Worm (Caenorhabditis elegans) whole organism, L1 larva: ENCODE data around the gene fbxa-143.

Experiments
- Y116A8C.19 ChIP-seq: sonication (generic microtip); optimal IDR thresholded peaks from 2 replicates; lab custom pipeline; 2016; ENCODE audit warnings: missing compliant biosample characterization, missing genetic modification characterization, borderline replicate concordance
- aha-1 ChIP-seq: fragments of 150-350 bp; optimal IDR thresholded peaks from 2 replicates; lab custom pipeline; 2014; ENCODE audit warnings: missing biosample characterization, missing genetic modification characterization
- ceh-82 ChIP-seq, 3 experiments: fragments of 150-350 bp in 1 of 3; sonication (generic microtip) in 2 of 3; optimal IDR thresholded peaks; 2 replicates each; lab custom pipeline; 2014 to 2017; ENCODE audit warnings: missing biosample characterization in 3 of 3, missing genetic modification characterization in 3 of 3
- dsc-1 ChIP-seq: sonication (generic microtip); optimal IDR thresholded peaks from 2 replicates; lab custom pipeline; 2016; ENCODE audit warnings: mild to moderate bottlenecking, missing genetic modification characterization, missing compliant biosample characterization
- efl-1 ChIP-seq, 4 experiments: fragments of 150-350 bp; optimal IDR thresholded peaks in 3 of 4; peaks in 1 of 4; 1 replicate in 1 of 4; 2 replicates in 3 of 4; lab custom pipeline; 2014; ENCODE audit warnings: missing biosample characterization in 2 of 4, missing genetic modification characterization in 2 of 4, missing genetic modification reagents in 2 of 4
- elt-2 ChIP-seq: sonication (generic microtip); optimal IDR thresholded peaks from 2 replicates; lab custom pipeline; 2016; ENCODE audit warnings: missing genetic modification characterization, mild to moderate bottlenecking, inconsistent platforms, missing compliant biosample characterization, missing genetic modification reagents
- ets-5 ChIP-seq: fragments of 200-800 bp; sonication (Bioruptor generic); IDR thresholded peaks from 2 replicates; pipeline ENCODE4 v1.3.6; 2022; ENCODE audit warnings: missing genetic modification characterization, missing compliant biosample characterization
- fkh-10 ChIP-seq: sonication (generic microtip); optimal IDR thresholded peaks from 2 replicates; lab custom pipeline; 2017; ENCODE audit warnings: missing biosample characterization, missing genetic modification reagents, missing genetic modification characterization
- fkh-4 ChIP-seq: sonication (generic microtip); optimal IDR thresholded peaks from 2 replicates; lab custom pipeline; 2016; ENCODE audit warnings: missing compliant biosample characterization, missing genetic modification characterization, borderline replicate concordance
- fkh-8 ChIP-seq: sonication (generic microtip); optimal IDR thresholded peaks from 2 replicates; lab custom pipeline; 2016; ENCODE audit warnings: mild to moderate bottlenecking, missing genetic modification characterization, missing compliant biosample characterization
- fos-1 ChIP-seq: fragments of 150-350 bp; optimal IDR thresholded peaks from 2 replicates; lab custom pipeline; 2014; ENCODE audit warnings: missing biosample characterization, missing genetic modification characterization
- hlh-17 ChIP-seq: fragments of 200-800 bp; sonication (Bioruptor generic); optimal IDR thresholded peaks from 2 replicates; lab custom pipeline; 2018; ENCODE audit warnings: missing genetic modification characterization, mild to moderate bottlenecking, missing compliant biosample characterization, moderate library complexity, borderline replicate concordance
- hpl-2 ChIP-seq: fragments of 150-350 bp; optimal IDR thresholded peaks from 2 replicates; lab custom pipeline; 2014; ENCODE audit warnings: missing biosample characterization, missing genetic modification reagents, missing genetic modification characterization
- isw-1 ChIP-seq: fragments of 200-800 bp; sonication (Bioruptor generic); IDR thresholded peaks from 2 replicates; pipeline ENCODE4 v1.3.6; 2022; ENCODE audit warnings: missing genetic modification characterization, missing compliant biosample characterization
- lin-13 ChIP-seq: fragments of 150-350 bp; optimal IDR thresholded peaks from 2 replicates; lab custom pipeline; 2014; ENCODE audit warnings: missing biosample characterization, missing genetic modification reagents, missing genetic modification characterization
- lin-15B ChIP-seq: fragments of 150-350 bp; sonication (generic microtip); optimal IDR thresholded peaks from 3 replicates; lab custom pipeline; 2014; ENCODE audit warnings: missing biosample characterization, missing genetic modification characterization
- lin-35 ChIP-seq, 2 experiments: fragments of 150-350 bp; optimal IDR thresholded peaks; 2 replicates each; lab custom pipeline; 2014; ENCODE audit warnings: missing biosample characterization in 2 of 2, missing genetic modification characterization in 2 of 2, missing genetic modification reagents in 2 of 2
- mab-9 ChIP-seq: fragments of 200-800 bp; sonication (Bioruptor generic); IDR thresholded peaks from 2 replicates; pipeline ENCODE4 v1.3.6; 2022; ENCODE audit warnings: missing genetic modification reagents, missing genetic modification characterization, missing compliant biosample characterization
- nhr-11 ChIP-seq: fragments of 150-350 bp; optimal IDR thresholded peaks from 2 replicates; lab custom pipeline; 2014; ENCODE audit warnings: missing biosample characterization, missing genetic modification characterization
- nhr-19 ChIP-seq: fragments of 200-800 bp; sonication (Bioruptor generic); conservative IDR thresholded peaks from 2 replicates; pipeline ENCODE4 v1.3.6; 2022; ENCODE audit warnings: missing genetic modification characterization, missing compliant biosample characterization
- nhr-20 ChIP-seq: sonication (generic microtip); optimal IDR thresholded peaks from 2 replicates; lab custom pipeline; 2016; ENCODE audit warnings: mild to moderate bottlenecking, missing genetic modification characterization, missing compliant biosample characterization
- nhr-237 ChIP-seq: fragments of 150-350 bp; optimal IDR thresholded peaks from 2 replicates; lab custom pipeline; 2014; ENCODE audit warnings: missing biosample characterization, missing genetic modification characterization
- pax-3 ChIP-seq: fragments of 200-800 bp; sonication (Bioruptor generic); optimal IDR thresholded peaks from 2 replicates; lab custom pipeline; 2018; ENCODE audit warnings: mild to moderate bottlenecking, missing genetic modification characterization, moderate library complexity, missing compliant biosample characterization
- pqm-1 ChIP-seq: sonication (generic microtip); optimal IDR thresholded peaks from 3 replicates; lab custom pipeline; 2017; ENCODE audit warnings: missing biosample characterization, missing genetic modification characterization
- rnt-1 ChIP-seq: sonication (generic microtip); optimal IDR thresholded peaks from 2 replicates; lab custom pipeline; 2016; ENCODE audit warnings: mild to moderate bottlenecking, missing genetic modification characterization, moderate library complexity, missing compliant biosample characterization
- sox-4 ChIP-seq: sonication (generic microtip); optimal IDR thresholded peaks from 2 replicates; lab custom pipeline; 2016; ENCODE audit warnings: missing genetic modification characterization, missing compliant biosample characterization
- sptf-1 ChIP-seq: fragments of 150-350 bp; optimal IDR thresholded peaks from 2 replicates; lab custom pipeline; 2014; ENCODE audit warnings: missing biosample characterization, missing genetic modification characterization
- tbx-2 ChIP-seq: sonication (generic microtip); optimal IDR thresholded peaks from 2 replicates; lab custom pipeline; 2016; ENCODE audit warnings: missing genetic modification characterization, missing compliant biosample characterization
- unc-130 ChIP-seq: fragments of 150-350 bp; optimal IDR thresholded peaks from 2 replicates; lab custom pipeline; 2017; ENCODE audit warnings: missing biosample characterization, missing genetic modification characterization, inconsistent platforms
- unc-30 ChIP-seq: sonication (generic microtip); optimal IDR thresholded peaks from 2 replicates; lab custom pipeline; 2017; ENCODE audit warnings: missing biosample characterization, missing genetic modification characterization
- zip-4 ChIP-seq: fragments of 200-800 bp; sonication (Bioruptor generic); optimal IDR thresholded peaks from 2 replicates; lab custom pipeline; 2018; ENCODE audit warnings: mild to moderate bottlenecking, missing genetic modification characterization, moderate library complexity, missing compliant biosample characterization
- ztf-4 ChIP-seq: fragments of 150-350 bp; optimal IDR thresholded peaks from 2 replicates; lab custom pipeline; 2014; ENCODE audit warnings: missing biosample characterization, missing genetic modification characterization

Gene fbxa-143

DNA sequence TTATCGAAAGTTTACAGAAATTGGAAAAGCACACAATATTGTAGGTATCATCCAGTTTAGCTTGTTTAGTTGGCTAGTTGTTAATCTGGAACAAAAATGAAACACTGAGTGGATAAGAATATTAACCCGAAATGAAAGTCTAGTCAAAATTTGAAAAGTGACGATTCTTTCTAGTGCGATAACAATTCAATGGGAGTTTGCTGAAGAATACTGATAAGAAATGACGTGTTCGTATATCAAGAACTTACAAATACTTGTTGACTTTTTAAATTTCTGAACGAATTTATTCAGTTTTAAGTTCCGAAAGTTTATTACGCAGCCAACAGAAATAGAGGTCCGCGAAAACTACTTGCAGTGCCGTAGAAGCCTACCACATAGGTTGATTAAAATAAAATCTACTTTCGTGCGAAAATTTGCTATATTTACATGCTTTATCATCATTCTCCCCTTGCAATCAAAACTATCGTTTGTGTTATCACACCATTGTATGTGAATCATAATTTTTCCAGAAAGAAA lies 15.8 kb upstream of the fbxa-143 start, which contains the start of gene fbxa-88:
Gene fbxa-88 (minus strand): TSS at position 51 of the 516 bp plus-strand sequence.
- peak; percentile 12 for TF ChIP-seq nhr-20 (tag; lab: Kevin White, UChicago)
- no peak for TF ChIP-seq mab-9 (GFP tag; lab: Robert Waterston, UW)
- TF ChIP-seq elt-2 (tag; lab: Kevin White, UChicago) = peak; percentile 80
- TF ChIP-seq sox-4 (tag; lab: Kevin White, UChicago) = no peak
- TF ChIP-seq pqm-1 (tag; lab: Kevin White, UChicago) = peak; percentile 47

DNA sequence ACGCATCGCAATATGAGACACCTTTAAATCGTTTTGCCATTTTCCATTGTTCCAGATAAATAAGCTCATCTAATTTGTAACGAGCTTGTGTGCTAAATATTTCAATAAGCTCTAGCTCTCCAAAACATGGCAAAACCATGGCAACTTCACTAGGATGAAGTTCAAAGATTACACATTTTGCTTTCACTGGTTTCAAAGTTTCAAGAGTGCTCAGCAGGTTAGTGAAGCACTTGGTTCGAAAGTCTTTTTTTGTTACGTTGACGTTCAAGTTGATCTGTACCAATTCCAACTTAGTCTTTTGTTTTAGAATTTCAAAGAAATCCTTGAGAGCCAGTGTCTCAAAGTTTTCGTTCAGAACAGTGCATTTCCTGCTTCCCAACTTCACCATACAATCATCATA lies 15.1 kb upstream of the fbxa-143 start, which contains the start of gene fbxa-18:
Gene fbxa-18 (plus strand): TSS at position 301 of the 400 bp plus-strand sequence.
- TF ChIP-seq nhr-11 (no peak), lin-13 (GFP tag; lab: Kevin White, UChicago) (no peak), dsc-1 (tag; lab: Kevin White, UChicago) (no peak), sox-4 (tag; lab: Kevin White, UChicago) (no peak), unc-30 (tag; lab: Kevin White, UChicago) (no peak), isw-1 (GFP tag; lab: Robert Waterston, UW) (no peak), Y116A8C.19 (tag; lab: Kevin White, UChicago) (no peak), hpl-2 (no peak), hlh-17 (no peak), ztf-4 (tag; lab: Kevin White, UChicago) (no peak)

DNA sequence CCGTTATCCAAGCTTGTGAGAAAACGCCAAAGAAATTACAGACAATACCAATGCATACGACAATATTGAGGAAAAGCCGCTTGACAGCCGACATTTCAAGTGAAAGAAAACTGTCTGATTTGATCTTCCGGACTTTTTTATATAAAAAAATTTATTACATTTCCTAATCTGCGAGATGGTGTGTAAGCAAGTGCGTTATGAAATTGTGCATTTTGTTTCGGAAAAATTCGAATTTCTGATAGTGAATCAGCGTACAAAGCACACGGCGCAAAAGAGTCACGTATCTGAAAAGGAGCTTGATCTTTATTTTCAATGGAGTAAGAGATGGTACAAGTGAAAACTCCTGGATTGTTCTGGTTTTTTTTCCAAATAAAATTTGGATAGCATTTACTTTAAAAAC lies 13.8 kb upstream of the fbxa-143 start, which contains the start of gene clc-32:
Gene clc-32 (minus strand): TSS at position 101 of the 400 bp plus-strand sequence.
- no peak for TF ChIP-seq fkh-4
- TF ChIP-seq dsc-1 (tag; lab: Kevin White, UChicago) = no peak
- TF ChIP-seq pax-3 (tag; lab: Kevin White, UChicago) = no peak
- no peak for TF ChIP-seq rnt-1
- TF ChIP-seq Y116A8C.19 (tag; lab: Kevin White, UChicago) = no peak
- no peak for TF ChIP-seq lin-35 (GFP tag; optimal IDR thresholded peaks at IDR 0.05; lab: Kevin White, UChicago)
- no peak for TF ChIP-seq sptf-1
- TF ChIP-seq unc-130 = no peak
- TF ChIP-seq fkh-8 (tag; lab: Kevin White, UChicago) = no peak
- TF ChIP-seq aha-1 = no peak
- no peak for TF ChIP-seq fos-1 (tag; lab: Kevin White, UChicago)
- no peak for TF ChIP-seq zip-4 (GFP tag; lab: Kevin White, UChicago)
- TF ChIP-seq ets-5 (GFP tag; lab: Robert Waterston, UW) = no peak
- no peak for TF ChIP-seq tbx-2 (tag; lab: Kevin White, UChicago)
- no peak for TF ChIP-seq ceh-82 (tag; optimal IDR thresholded peaks at IDR 0.05; lab: Kevin White, UChicago)
- TF ChIP-seq fkh-10 = no peak

DNA sequence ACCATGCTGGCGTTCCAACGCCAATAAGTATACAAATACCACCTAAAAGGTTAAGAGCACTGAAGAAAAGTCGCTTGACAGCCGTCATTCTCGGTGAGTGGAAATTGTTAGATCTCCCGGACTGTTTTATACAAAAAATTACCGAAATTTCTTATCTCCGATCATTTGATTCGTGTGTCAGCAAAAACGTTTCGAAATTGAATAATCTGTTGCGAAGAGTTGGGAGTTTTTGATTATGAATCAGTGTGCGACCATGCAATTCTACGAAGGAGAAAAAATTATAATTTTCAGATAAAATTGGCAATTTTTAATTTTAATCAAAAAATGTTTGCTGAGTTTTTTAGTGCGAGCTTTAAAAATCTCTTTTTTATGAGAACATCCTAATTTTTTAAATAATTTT lies 12.2 kb upstream of the fbxa-143 start, which contains the start of gene clc-11:
Gene clc-11 (minus strand): TSS at position 101 of the 400 bp plus-strand sequence.
- TF ChIP-seq efl-1 (optimal IDR thresholded peaks at IDR 0.05; lab: Kevin White, UChicago) (no peak), efl-1 (GFP tag; optimal IDR thresholded peaks at IDR 0.05 in 1 of 2; lab: Kevin White, UChicago) (peak in 1 of 2 experiments; percentile 65), elt-2 (tag; lab: Kevin White, UChicago) (peak; percentile 10), unc-130 (no peak)

- TF ChIP-seq nhr-237 = no peak
- no peak for TF ChIP-seq elt-2 (tag; lab: Kevin White, UChicago)
- TF ChIP-seq nhr-19 (GFP tag; lab: Robert Waterston, UW) = no peak
- TF ChIP-seq ets-5 (GFP tag; lab: Robert Waterston, UW) = no peak
- TF ChIP-seq tbx-2 (tag; lab: Kevin White, UChicago) = no peak
- TF ChIP-seq lin-15B (tag; lab: Kevin White, UChicago) = no peak
Measured at ce11 chrV:16137043-16137442, 9.7 kb upstream of the fbxa-143 start, which contains the start of gene F44G3.7. F44G3.7 (minus strand) TSS chrV:16137143.
